Fruit fly (Drosophila melanogaster) whole organism, embryonic: Measurements from ENCODE around the gene NdufV3.
A peak's percentile ranks its signal among the peaks of the same experiment; 100 is the strongest.

Source experiments
- C15 ChIP-seq: fragments of 200-800 bp; sonication (Bioruptor generic); IDR thresholded peaks from 3 replicates; pipeline ENCODE4 v1.3.6; 2022; ENCODE audit warnings: missing biosample characterization, missing genetic modification characterization
- CG12104 ChIP-seq: fragments of 200-800 bp; sonication (Bioruptor generic); optimal IDR thresholded peaks from 3 replicates; lab custom pipeline; 2016; ENCODE audit warnings: missing biosample characterization, missing genetic modification characterization
- CG12155 ChIP-seq: fragments of 200-800 bp; sonication (Bioruptor generic); optimal IDR thresholded peaks from 3 replicates; lab custom pipeline; 2016; ENCODE audit warnings: missing biosample characterization, missing genetic modification characterization
- CG12659 ChIP-seq: fragments of 200-800 bp; sonication (Bioruptor generic); optimal IDR thresholded peaks from 3 replicates; lab custom pipeline; 2017; ENCODE audit warnings: mild to moderate bottlenecking, missing biosample characterization, missing genetic modification reagents, missing genetic modification characterization
- CG14050 ChIP-seq: fragments of 200-800 bp; sonication (Bioruptor generic); IDR thresholded peaks from 3 replicates; pipeline ENCODE4 v1.3.6; 2022; ENCODE audit warnings: missing biosample characterization, missing genetic modification characterization
- CG14441 ChIP-seq: fragments of 200-800 bp; sonication (Bioruptor generic); IDR thresholded peaks from 2 replicates; pipeline ENCODE4 v1.3.6; 2022; ENCODE audit warnings: missing biosample characterization, missing genetic modification characterization
- CG14710 ChIP-seq: fragments of 200-800 bp; sonication (Bioruptor generic); optimal IDR thresholded peaks from 3 replicates; lab custom pipeline; 2019; ENCODE audit warnings: missing biosample characterization, mild to moderate bottlenecking, missing genetic modification characterization, moderate library complexity
- CG15696 ChIP-seq: fragments of 200-800 bp; sonication (Bioruptor generic); optimal IDR thresholded peaks from 2 replicates; lab custom pipeline; 2019; ENCODE audit warnings: missing biosample characterization, mild to moderate bottlenecking, missing genetic modification characterization, moderate library complexity
- CG1603 ChIP-seq: fragments of 200-800 bp; sonication (Bioruptor generic); optimal IDR thresholded peaks from 2 replicates; lab custom pipeline; 2019; ENCODE audit warnings: missing biosample characterization, mild to moderate bottlenecking, missing genetic modification characterization, moderate library complexity
- CG16813 ChIP-seq: fragments of 200-800 bp; sonication (Bioruptor generic); IDR thresholded peaks from 3 replicates; pipeline ENCODE4 v1.3.6; 2022; ENCODE audit warnings: missing biosample characterization, missing genetic modification characterization; ENCODE audit not compliant: partially characterized antibody
- CG17361 ChIP-seq: fragments of 200-800 bp; sonication (Bioruptor generic); IDR thresholded peaks from 3 replicates; pipeline ENCODE4 v1.3.6; 2022; ENCODE audit warnings: missing biosample characterization, missing genetic modification characterization
- CG5180 ChIP-seq: fragments of 200-800 bp; sonication (Bioruptor generic); optimal IDR thresholded peaks from 3 replicates; lab custom pipeline; 2017; ENCODE audit warnings: missing biosample characterization, missing genetic modification characterization, mild to moderate bottlenecking, moderate library complexity, missing genetic modification reagents
- CG6854 ChIP-seq: fragments of 200-800 bp; sonication (Bioruptor generic); optimal IDR thresholded peaks from 3 replicates; lab custom pipeline; 2017; ENCODE audit warnings: missing biosample characterization, mild to moderate bottlenecking, missing genetic modification characterization
- CG7556 ChIP-seq: fragments of 200-800 bp; sonication (Bioruptor generic); optimal IDR thresholded peaks from 2 replicates; lab custom pipeline; 2017; ENCODE audit warnings: missing biosample characterization, mild to moderate bottlenecking, missing genetic modification characterization
- CG7745 ChIP-seq: fragments of 200-800 bp; sonication (Bioruptor generic); optimal IDR thresholded peaks from 2 replicates; lab custom pipeline; 2018; ENCODE audit warnings: missing biosample characterization, mild to moderate bottlenecking, missing genetic modification characterization, moderate library complexity
- CG7987 ChIP-seq: fragments of 200-800 bp; sonication (Bioruptor generic); optimal IDR thresholded peaks from 2 replicates; lab custom pipeline; 2018; ENCODE audit warnings: missing biosample characterization, mild to moderate bottlenecking, missing genetic modification characterization, moderate library complexity
- CG8359 ChIP-seq: fragments of 200-800 bp; sonication (Bioruptor generic); optimal IDR thresholded peaks from 2 replicates; lab custom pipeline; 2017; ENCODE audit warnings: missing biosample characterization, mild to moderate bottlenecking, missing genetic modification characterization, borderline replicate concordance
- CoRest ChIP-seq: fragments of 200-800 bp; sonication (Bioruptor generic); optimal IDR thresholded peaks from 3 replicates; lab custom pipeline; 2018; ENCODE audit warnings: missing biosample characterization, mild to moderate bottlenecking, missing genetic modification characterization, moderate library complexity
- CrebB ChIP-seq: fragments of 200-800 bp; sonication (Bioruptor generic); optimal IDR thresholded peaks from 3 replicates; lab custom pipeline; 2018; ENCODE audit warnings: missing biosample characterization, mild to moderate bottlenecking, missing genetic modification characterization
- Fer3 ChIP-seq: fragments of 200-800 bp; sonication (Bioruptor generic); optimal IDR thresholded peaks from 2 replicates; lab custom pipeline; 2018; ENCODE audit warnings: missing biosample characterization, mild to moderate bottlenecking, missing genetic modification characterization, moderate library complexity
- HLH54F ChIP-seq: fragments of 200-800 bp; sonication (Bioruptor generic); optimal IDR thresholded peaks from 3 replicates; lab custom pipeline; 2016; ENCODE audit warnings: missing biosample characterization, missing genetic modification characterization
- Hmr ChIP-seq: fragments of 200-800 bp; sonication (Bioruptor generic); optimal IDR thresholded peaks from 3 replicates; lab custom pipeline; 2017; ENCODE audit warnings: mild to moderate bottlenecking, missing biosample characterization, missing genetic modification reagents, missing genetic modification characterization
- Opbp ChIP-seq: fragments of 200-800 bp; sonication (Bioruptor generic); IDR thresholded peaks from 3 replicates; pipeline ENCODE4 v1.3.6; 2022; ENCODE audit warnings: missing biosample characterization, missing genetic modification characterization; ENCODE audit not compliant: partially characterized antibody
- Rfx ChIP-seq: fragments of 200-800 bp; sonication (Bioruptor generic); IDR thresholded peaks from 2 replicates; pipeline ENCODE4 v1.3.6; 2022; ENCODE audit warnings: missing biosample characterization, missing genetic modification characterization
- Vsx1 ChIP-seq: fragments of 200-800 bp; sonication (Bioruptor generic); optimal IDR thresholded peaks from 2 replicates; lab custom pipeline; 2017; ENCODE audit warnings: missing biosample characterization, mild to moderate bottlenecking, missing genetic modification characterization, missing genetic modification reagents
- caup ChIP-seq: fragments of 200-800 bp; sonication (Bioruptor generic); optimal IDR thresholded peaks from 3 replicates; lab custom pipeline; 2017; ENCODE audit warnings: missing biosample characterization, mild to moderate bottlenecking, missing genetic modification characterization, moderate library complexity; ENCODE audit not compliant: severe bottlenecking
- corto ChIP-seq: fragments of 200-800 bp; sonication (Bioruptor generic); optimal IDR thresholded peaks from 2 replicates; lab custom pipeline; 2016; ENCODE audit warnings: missing biosample characterization, mild to moderate bottlenecking, missing genetic modification characterization, moderate library complexity
- esg ChIP-seq: fragments of 200-800 bp; sonication (Bioruptor generic); conservative IDR thresholded peaks from 2 replicates; pipeline ENCODE4 v1.3.6; 2022; ENCODE audit warnings: missing biosample characterization, missing genetic modification characterization
- fu2 ChIP-seq: fragments of 200-800 bp; sonication (Bioruptor generic); optimal IDR thresholded peaks from 2 replicates; lab custom pipeline; 2016; ENCODE audit warnings: missing biosample characterization, missing genetic modification characterization
- ham ChIP-seq: fragments of 200-800 bp; sonication (Bioruptor generic); IDR thresholded peaks from 2 replicates; pipeline ENCODE4 v1.3.6; 2022; ENCODE audit warnings: missing biosample characterization, missing genetic modification characterization
- ken ChIP-seq: fragments of 200-800 bp; sonication (Bioruptor generic); IDR thresholded peaks from 3 replicates; pipeline ENCODE4 v1.3.6; 2022; ENCODE audit warnings: missing biosample characterization, missing genetic modification characterization
- lbe ChIP-seq: fragments of 200-800 bp; sonication (Bioruptor generic); optimal IDR thresholded peaks from 2 replicates; lab custom pipeline; 2016; ENCODE audit warnings: missing biosample characterization, mild to moderate bottlenecking, missing genetic modification characterization
- nerfin-2 ChIP-seq: fragments of 200-800 bp; sonication (Bioruptor generic); IDR thresholded peaks from 2 replicates; pipeline ENCODE4 v1.3.6; 2022; ENCODE audit warnings: missing biosample characterization, missing genetic modification characterization; ENCODE audit not compliant: partially characterized antibody
- nom ChIP-seq: fragments of 200-800 bp; sonication (Bioruptor generic); optimal IDR thresholded peaks from 2 replicates; lab custom pipeline; 2017; ENCODE audit warnings: missing biosample characterization, missing genetic modification characterization, mild to moderate bottlenecking, moderate library complexity, missing genetic modification reagents
- otp ChIP-seq: fragments of 200-800 bp; sonication (Bioruptor generic); IDR thresholded peaks from 3 replicates; pipeline ENCODE4, ENCODE4 v1.3.6; 2022; ENCODE audit warnings: missing biosample characterization, missing genetic modification characterization
- ranshi ChIP-seq: fragments of 200-800 bp; sonication (Bioruptor generic); IDR thresholded peaks from 2 replicates; pipeline ENCODE4 v1.3.6; 2022; ENCODE audit warnings: missing biosample characterization, missing genetic modification characterization
- run ChIP-seq: fragments of 200-800 bp; sonication (Bioruptor generic); optimal IDR thresholded peaks from 3 replicates; lab custom pipeline; 2018; ENCODE audit warnings: missing biosample characterization, mild to moderate bottlenecking, missing genetic modification characterization
- sc ChIP-seq, 3 experiments: fragments of >200 bp in 2 of 3; fragments of 200-800 bp in 1 of 3; sonication (Bioruptor generic) in 1 of 3; optimal IDR thresholded peaks; 2 replicates in 2 of 3; 3 replicates in 1 of 3; lab custom pipeline; 2017; ENCODE audit warnings: mild to moderate bottlenecking in 1 of 3, missing biosample characterization in 1 of 3, missing genetic modification characterization in 1 of 3, missing genetic modification reagents in 1 of 3
- shn ChIP-seq: fragments of 200-800 bp; sonication (Bioruptor generic); optimal IDR thresholded peaks from 3 replicates; lab custom pipeline; 2016; ENCODE audit warnings: missing biosample characterization, missing genetic modification characterization
- sug ChIP-seq: fragments of 200-800 bp; optimal IDR thresholded peaks from 2 replicates; lab custom pipeline; 2019; ENCODE audit warnings: missing biosample characterization, mild to moderate bottlenecking, missing genetic modification characterization, moderate library complexity
- tup ChIP-seq: fragments of 200-800 bp; sonication (Bioruptor generic); optimal IDR thresholded peaks from 2 replicates; lab custom pipeline; 2016; ENCODE audit warnings: missing biosample characterization, mild to moderate bottlenecking, missing genetic modification characterization, moderate library complexity
- tx ChIP-seq: fragments of 200-800 bp; sonication (Bioruptor generic); optimal IDR thresholded peaks from 2 replicates; lab custom pipeline; 2016; ENCODE audit warnings: missing biosample characterization, missing genetic modification characterization
- unc-4 ChIP-seq: fragments of 200-800 bp; sonication (Bioruptor generic); IDR thresholded peaks from 2 replicates; pipeline ENCODE4 v1.3.6; 2022; ENCODE audit warnings: missing biosample characterization, missing genetic modification characterization; ENCODE audit not compliant: partially characterized antibody
- usp ChIP-seq: fragments of >200 bp; optimal IDR thresholded peaks from 2 replicates; lab custom pipeline; 2017; ENCODE audit warnings: missing biosample characterization, missing genetic modification characterization
- vfl ChIP-seq: fragments of 200-800 bp; sonication (Bioruptor generic); optimal IDR thresholded peaks from 2 replicates; lab custom pipeline; 2016; ENCODE audit warnings: missing biosample characterization, missing genetic modification characterization
- wek ChIP-seq: fragments of 200-800 bp; sonication (Bioruptor generic); optimal IDR thresholded peaks from 3 replicates; lab custom pipeline; 2018; ENCODE audit warnings: missing biosample characterization, mild to moderate bottlenecking, missing genetic modification characterization, moderate library complexity
- zen2 ChIP-seq: fragments of 200-800 bp; sonication (Bioruptor generic); IDR thresholded peaks from 3 replicates; pipeline ENCODE4 v1.3.6; 2022; ENCODE audit warnings: missing biosample characterization, missing genetic modification characterization; ENCODE audit not compliant: partially characterized antibody

The NdufV3 gene

dm6 chrX:11389494-11390447, 40.0 kb downstream of the NdufV3 start (continued):
- TF ChIP-seq nom (GFP tag; lab: Kevin White, UChicago) (peak; percentile 14), otp (no peak), usp (no peak), CG14710 (tag; lab: Kevin White, UChicago) (peak; percentile 22), Fer3 (tag; lab: Kevin White, UChicago) (no peak), CG14441 (GFP tag; lab: Robert Waterston, UW) (no peak), ham (GFP tag; lab: Robert Waterston, UW) (no peak), sug (tag; lab: Kevin White, UChicago) (no peak), CG5180 (peak; percentile 16), CG12104 (no peak), nerfin-2 (GFP tag; lab: Robert Waterston, UW) (peak; percentile 82), CrebB (tag; lab: Kevin White, UChicago) (peak; percentile 20), CG8359 (GFP tag; lab: Kevin White, UChicago) (no peak), CG6854 (GFP tag; lab: Kevin White, UChicago) (no peak), fu2 (GFP tag; lab: Kevin White, UChicago) (no peak), CG1603 (tag; lab: Kevin White, UChicago) (no peak), Vsx1 (no peak), CoRest (tag; lab: Kevin White, UChicago) (peak; percentile 6), tup (GFP tag; lab: Kevin White, UChicago) (no peak), sc (optimal IDR thresholded peaks at IDR 0.05; lab: Kevin White, UChicago) (no peak), sc (GFP tag; optimal IDR thresholded peaks at IDR 0.05; lab: Kevin White, UChicago) (no peak), wek (GFP tag; lab: Kevin White, UChicago) (no peak), CG12659 (peak; percentile 63), caup (GFP tag; lab: Kevin White, UChicago) (peak; percentile 6), unc-4 (GFP tag; lab: Robert Waterston, UW) (peak; percentile 62), tx (GFP tag; lab: Kevin White, UChicago) (no peak), ken (GFP tag; lab: Robert Waterston, UW) (no peak), corto (no peak), Opbp (GFP tag; lab: Robert Waterston, UW) (peak; percentile 77; the same call in 2 of the 3 replicates), CG17361 (GFP tag; lab: Robert Waterston, UW) (no peak), CG7745 (tag; lab: Kevin White, UChicago) (no peak), Hmr (GFP tag; lab: Kevin White, UChicago) (peak; percentile 13), CG7556 (GFP tag; lab: Kevin White, UChicago) (no peak), C15 (GFP tag; lab: Robert Waterston, UW) (no peak), zen2 (GFP tag; lab: Robert Waterston, UW) (peak; percentile 74), run (tag; lab: Kevin White, UChicago) (no peak), CG16813 (peak; percentile 70), CG14050 (GFP tag; lab: Robert Waterston, UW) (no peak), ranshi (GFP tag; lab: Robert Waterston, UW) (no peak), Rfx (GFP tag; lab: Robert Waterston, UW) (peak; percentile 9; the same call in 1 of the 2 replicates), CG12155 (GFP tag; lab: Kevin White, UChicago) (no peak), lbe (GFP tag; lab: Kevin White, UChicago) (peak; percentile 9), CG7987 (no peak), CG15696 (tag; lab: Kevin White, UChicago) (no peak), shn (GFP tag; lab: Kevin White, UChicago) (no peak), HLH54F (no peak), vfl (no peak), esg (GFP tag; lab: Robert Waterston, UW) (no peak)
